Worm (Caenorhabditis elegans): ENCODE measurements around the gene ZK666.8.

DNA sequence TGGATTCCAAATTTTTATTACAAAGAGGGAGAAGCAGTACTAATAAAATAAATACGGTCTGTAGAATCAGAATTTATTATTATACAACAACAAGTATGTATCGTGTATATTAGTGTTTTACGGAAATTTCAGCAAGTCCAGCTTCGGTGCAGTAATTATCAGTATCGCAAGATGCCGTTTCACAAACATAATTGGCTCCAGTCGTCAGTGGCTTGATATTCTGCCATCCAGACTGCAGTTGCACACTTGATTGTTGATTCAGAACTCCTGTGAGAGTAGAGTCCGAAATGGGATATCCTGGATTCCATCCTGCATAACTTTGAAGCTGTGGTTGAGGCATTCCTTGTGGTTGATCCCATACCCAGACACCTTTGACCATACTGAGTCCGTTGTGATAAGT is 12.9 kb downstream of the ZK666.8 start:
- TF ChIP-seq gei-17 (GFP tag; optimal IDR thresholded peaks at IDR 0.05) (no peak), ztf-25 (GFP tag; IDR thresholded peaks at IDR 0.05) (no peak), lsl-1 (GFP tag; optimal IDR thresholded peaks at IDR 0.05) (no peak), nfya-1 (tag; optimal IDR thresholded peaks at IDR 0.05; ENCODE audit: borderline replicate concordance, insufficient read depth) (no peak), chd-7 (tag; optimal IDR thresholded peaks at IDR 0.05) (no peak), sea-2 (GFP tag; IDR thresholded peaks at IDR 0.05) (no peak), pha-4 (tag; optimal IDR thresholded peaks at IDR 0.05) (no peak), mel-28 (tag; optimal IDR thresholded peaks at IDR 0.05; ENCODE audit: borderline replicate concordance) (no peak), dpl-1 (GFP tag; optimal IDR thresholded peaks at IDR 0.05) (no peak), lin-40 (tag; optimal IDR thresholded peaks at IDR 0.05) (no peak), ama-1 (optimal IDR thresholded peaks at IDR 0.05) (no peak), ama-1 (GFP tag; optimal IDR thresholded peaks at IDR 0.05) (no peak)
